Worm (Caenorhabditis elegans): Measurements from ENCODE around the gene srlf-24.
A peak's percentile ranks its signal among the peaks of the same experiment; 100 is the strongest.

The srlf-24 gene

ce11 chrIV:11126028-11126427, 20.4 kb upstream of the srlf-24 start:
- TF ChIP-seq pha-2 (tag; optimal IDR thresholded peaks at IDR 0.05), result no peak
- no peak for TF ChIP-seq ama-1 (optimal IDR thresholded peaks at IDR 0.05)
- no peak for TF ChIP-seq ceh-45 (GFP tag; IDR thresholded peaks at IDR 0.05)
- TF ChIP-seq mec-3 (tag; optimal IDR thresholded peaks at IDR 0.05; ENCODE audit: borderline replicate concordance), result no peak
- no peak for TF ChIP-seq sox-4 (tag; optimal IDR thresholded peaks at IDR 0.05)
- TF ChIP-seq elt-2 (tag; optimal IDR thresholded peaks at IDR 0.05), result no peak
- no peak for TF ChIP-seq eyg-1 (tag; optimal IDR thresholded peaks at IDR 0.05)
- TF ChIP-seq pha-4 (tag; optimal IDR thresholded peaks at IDR 0.05), result no peak
- TF ChIP-seq madf-2 (tag; optimal IDR thresholded peaks at IDR 0.05), result no peak

ce11 chrIV:11126004-11126027, 20.2 kb upstream of the srlf-24 start, which contains the start of gene swsn-4:
Gene swsn-4 (plus strand): TSS chrIV:11126024.
- TF ChIP-seq syd-9 (tag; optimal IDR thresholded peaks at IDR 0.05), result no peak
- TF ChIP-seq pag-3 (tag; optimal IDR thresholded peaks at IDR 0.05; ENCODE audit: borderline replicate concordance), result no peak
- no peak for TF ChIP-seq ceh-6 (GFP tag; optimal IDR thresholded peaks at IDR 0.05)
- no peak for TF ChIP-seq hlh-8 (tag; optimal IDR thresholded peaks at IDR 0.05)
- TF ChIP-seq ceh-22 (tag; optimal IDR thresholded peaks at IDR 0.05), result no peak
- no peak for TF ChIP-seq lim-6 (tag; optimal IDR thresholded peaks at IDR 0.05)

ce11 chrIV:11125604-11126003, 20.0 kb upstream of the srlf-24 start:
- TF ChIP-seq T23F11.4 (GFP tag; optimal IDR thresholded peaks at IDR 0.05) (no peak), C38D4.7 (GFP tag; optimal IDR thresholded peaks at IDR 0.05) (no peak), ceh-22 (tag; optimal IDR thresholded peaks at IDR 0.05) (no peak), ttx-3 (tag; optimal IDR thresholded peaks at IDR 0.05) (no peak), pax-1 (tag; optimal IDR thresholded peaks at IDR 0.05) (no peak), ceh-31 (tag; optimal IDR thresholded peaks at IDR 0.05) (no peak), pag-3 (tag; optimal IDR thresholded peaks at IDR 0.05; ENCODE audit: borderline replicate concordance) (no peak), ref-2 (tag; optimal IDR thresholded peaks at IDR 0.05) (no peak)

- TF ChIP-seq pros-1 (tag; optimal IDR thresholded peaks at IDR 0.05) (peak; percentile 40), ztf-16 (tag; optimal IDR thresholded peaks at IDR 0.05) (no peak), ceh-2 (tag; optimal IDR thresholded peaks at IDR 0.05) (peak; percentile 6), nhr-11 (tag; optimal IDR thresholded peaks at IDR 0.05) (no peak), ceh-31 (tag; optimal IDR thresholded peaks at IDR 0.05) (peak; percentile 40), ceh-34 (tag; optimal IDR thresholded peaks at IDR 0.05) (peak; percentile 17), nfya-1 (tag; optimal IDR thresholded peaks at IDR 0.05) (peak; percentile 100)
Observed at ce11 chrIV:11125200-11125599, 19.6 kb upstream of the srlf-24 start.

ce11 chrIV:11124674-11125073, 19.1 kb upstream of the srlf-24 start, which contains the start of gene spo-11:
Gene spo-11 (minus strand): TSS chrIV:11124862.
- TF ChIP-seq ahr-1 (tag; optimal IDR thresholded peaks at IDR 0.05) (no peak), tbx-7 (tag; optimal IDR thresholded peaks at IDR 0.05) (no peak), pha-4 (tag; optimal IDR thresholded peaks at IDR 0.05) (no peak), ama-1 (optimal IDR thresholded peaks at IDR 0.05) (no peak), C08G9.2 (tag; optimal IDR thresholded peaks at IDR 0.05) (no peak), hlh-30 (tag; optimal IDR thresholded peaks at IDR 0.05; ENCODE audit: insufficient read depth) (no peak), ceh-31 (tag; optimal IDR thresholded peaks at IDR 0.05) (no peak)

ce11 chrIV:11119972-11120562, 14.4 kb upstream of the srlf-24 start:
- TF ChIP-seq elt-2 (tag; optimal IDR thresholded peaks at IDR 0.05) (peak; percentile 15), ceh-48 (tag; optimal IDR thresholded peaks at IDR 0.05) (no peak)

All from whole organism, late embryonic.